Fruit fly (Drosophila melanogaster) whole organism, embryonic: Measurements from ENCODE around the gene Sec23.
A peak's percentile ranks its signal among the peaks of the same experiment; 100 is the strongest.

Source experiments
- Bdp1 ChIP-seq: fragments of 200-800 bp; sonication (Bioruptor generic); optimal IDR thresholded peaks from 3 replicates; lab custom pipeline; 2016; ENCODE audit warnings: missing biosample characterization, missing genetic modification characterization
- CG10431 ChIP-seq: fragments of 200-800 bp; sonication (Bioruptor generic); optimal IDR thresholded peaks from 3 replicates; lab custom pipeline; 2018; ENCODE audit warnings: missing biosample characterization, mild to moderate bottlenecking, missing genetic modification characterization
- CG10462 ChIP-seq: fragments of 200-800 bp; sonication (Bioruptor generic); optimal IDR thresholded peaks from 2 replicates; lab custom pipeline; 2016; ENCODE audit warnings: missing biosample characterization, missing genetic modification characterization
- CG11695 ChIP-seq: fragments of 200-800 bp; sonication (Bioruptor generic); IDR thresholded peaks from 3 replicates; pipeline ENCODE4 v1.3.6; 2022; ENCODE audit warnings: missing biosample characterization, missing genetic modification characterization
- CG13624 ChIP-seq: fragments of 200-800 bp; sonication (Bioruptor generic); optimal IDR thresholded peaks from 2 replicates; lab custom pipeline; 2016; ENCODE audit warnings: missing biosample characterization, missing genetic modification characterization
- CG15479 ChIP-seq: fragments of 200-800 bp; sonication (Bioruptor generic); optimal IDR thresholded peaks from 3 replicates; lab custom pipeline; 2019; ENCODE audit warnings: missing biosample characterization, mild to moderate bottlenecking, missing genetic modification characterization, moderate library complexity
- CG1602 ChIP-seq: fragments of 200-800 bp; sonication (Bioruptor generic); optimal IDR thresholded peaks from 3 replicates; lab custom pipeline; 2016; ENCODE audit warnings: missing biosample characterization, missing genetic modification characterization
- CG17385 ChIP-seq: fragments of 200-800 bp; sonication (Bioruptor generic); optimal IDR thresholded peaks from 3 replicates; lab custom pipeline; 2018; ENCODE audit warnings: missing biosample characterization, mild to moderate bottlenecking, missing genetic modification characterization
- CG18011 ChIP-seq: fragments of 200-800 bp; sonication (Bioruptor generic); optimal IDR thresholded peaks from 2 replicates; lab custom pipeline; 2017; ENCODE audit warnings: missing biosample characterization, missing genetic modification characterization, mild to moderate bottlenecking, moderate library complexity, missing genotype
- CG1832 ChIP-seq: fragments of 200-800 bp; sonication (Bioruptor generic); optimal IDR thresholded peaks from 2 replicates; lab custom pipeline; 2017; ENCODE audit warnings: missing biosample characterization, mild to moderate bottlenecking, missing genetic modification characterization, inconsistent platforms
- CG32532 ChIP-seq: fragments of 200-800 bp; sonication (Bioruptor generic); IDR thresholded peaks from 2 replicates; pipeline ENCODE4 v1.3.6; 2022; ENCODE audit warnings: missing biosample characterization, missing genetic modification characterization
- CG34422 ChIP-seq: fragments of 200-800 bp; sonication (Bioruptor generic); IDR thresholded peaks from 3 replicates; pipeline ENCODE4 v1.3.6; 2022; ENCODE audit warnings: missing biosample characterization, missing genetic modification characterization
- CG6175 ChIP-seq: fragments of 200-800 bp; sonication (Bioruptor generic); IDR thresholded peaks from 3 replicates; pipeline ENCODE4 v1.3.6; 2022; ENCODE audit warnings: missing biosample characterization, missing genetic modification characterization
- CG6254 ChIP-seq: fragments of 200-800 bp; sonication (Bioruptor generic); optimal IDR thresholded peaks from 3 replicates; lab custom pipeline; 2017; ENCODE audit warnings: mild to moderate bottlenecking, missing biosample characterization, missing genetic modification reagents, missing genetic modification characterization
- CG6854 ChIP-seq: fragments of 200-800 bp; sonication (Bioruptor generic); optimal IDR thresholded peaks from 3 replicates; lab custom pipeline; 2017; ENCODE audit warnings: missing biosample characterization, mild to moderate bottlenecking, missing genetic modification characterization
- CG7556 ChIP-seq: fragments of 200-800 bp; sonication (Bioruptor generic); optimal IDR thresholded peaks from 2 replicates; lab custom pipeline; 2017; ENCODE audit warnings: missing biosample characterization, mild to moderate bottlenecking, missing genetic modification characterization
- CG7928 ChIP-seq: fragments of 200-800 bp; sonication (Bioruptor generic); optimal IDR thresholded peaks from 2 replicates; lab custom pipeline; 2017; ENCODE audit warnings: missing biosample characterization, mild to moderate bottlenecking, missing genetic modification characterization
- CG9437 ChIP-seq: fragments of 200-800 bp; sonication (Bioruptor generic); optimal IDR thresholded peaks from 2 replicates; lab custom pipeline; 2018; ENCODE audit warnings: missing biosample characterization, mild to moderate bottlenecking, missing genetic modification characterization
- CG9727 ChIP-seq: fragments of 200-800 bp; sonication (Bioruptor generic); optimal IDR thresholded peaks from 3 replicates; lab custom pipeline; 2017; ENCODE audit warnings: missing biosample characterization, mild to moderate bottlenecking, missing genetic modification characterization
- Chrac-16 ChIP-seq: fragments of 200-800 bp; sonication (Bioruptor generic); optimal IDR thresholded peaks from 3 replicates; lab custom pipeline; 2016; ENCODE audit warnings: missing biosample characterization, missing genetic modification characterization
- CoRest ChIP-seq: fragments of 200-800 bp; sonication (Bioruptor generic); optimal IDR thresholded peaks from 3 replicates; lab custom pipeline; 2018; ENCODE audit warnings: missing biosample characterization, mild to moderate bottlenecking, missing genetic modification characterization, moderate library complexity
- Deaf1 ChIP-seq: fragments of 200-800 bp; optimal IDR thresholded peaks from 3 replicates; lab custom pipeline; 2019; ENCODE audit warnings: missing biosample characterization, mild to moderate bottlenecking, missing genetic modification characterization, moderate library complexity
- Dip3 ChIP-seq: fragments of 200-800 bp; sonication (Bioruptor generic); optimal IDR thresholded peaks from 3 replicates; lab custom pipeline; 2016; ENCODE audit warnings: missing biosample characterization, missing genetic modification characterization
- Ets97D ChIP-seq: fragments of 200-800 bp; sonication (Bioruptor generic); optimal IDR thresholded peaks from 3 replicates; lab custom pipeline; 2016; ENCODE audit warnings: missing biosample characterization, missing genetic modification characterization
- Fer1 ChIP-seq: fragments of 200-800 bp; sonication (Bioruptor generic); optimal IDR thresholded peaks from 2 replicates; lab custom pipeline; 2017; ENCODE audit warnings: missing biosample characterization, mild to moderate bottlenecking, missing genetic modification characterization
- HHEX ChIP-seq: fragments of 200-800 bp; sonication (Bioruptor generic); optimal IDR thresholded peaks from 3 replicates; lab custom pipeline; 2017; ENCODE audit warnings: missing biosample characterization, mild to moderate bottlenecking, missing genetic modification characterization, missing genetic modification reagents
- HLH3B ChIP-seq: fragments of 200-800 bp; sonication (Bioruptor generic); IDR thresholded peaks from 2 replicates; pipeline ENCODE4 v1.3.6; 2022; ENCODE audit warnings: missing biosample characterization, missing genetic modification characterization
- Hr78 ChIP-seq, 2 experiments: fragments of 200-800 bp in 1 of 2; fragments of >200 bp in 1 of 2; sonication (Bioruptor generic) in 1 of 2; optimal IDR thresholded peaks; 2 replicates each; lab custom pipeline; 2017 to 2019; ENCODE audit warnings: missing biosample characterization in 2 of 2, missing genetic modification characterization in 2 of 2, mild to moderate bottlenecking in 1 of 2, moderate library complexity in 1 of 2
- Lhr ChIP-seq: fragments of 200-800 bp; sonication (Bioruptor generic); optimal IDR thresholded peaks from 3 replicates; lab custom pipeline; 2017; ENCODE audit warnings: mild to moderate bottlenecking, missing biosample characterization, missing genetic modification reagents, missing genetic modification characterization
- MESR4 ChIP-seq: fragments of 200-800 bp; sonication (Bioruptor generic); optimal IDR thresholded peaks from 2 replicates; lab custom pipeline; 2018; ENCODE audit warnings: missing biosample characterization, mild to moderate bottlenecking, missing genetic modification characterization, moderate library complexity
- Med ChIP-seq: fragments of 200-800 bp; sonication (Bioruptor generic); peaks from one replicate; lab custom pipeline; 2016; ENCODE audit warnings: missing biosample characterization, missing genetic modification characterization, mild to moderate bottlenecking, inconsistent platforms, moderate library complexity
- Myb ChIP-seq: fragments of 200-800 bp; sonication (Bioruptor generic); optimal IDR thresholded peaks from 2 replicates; lab custom pipeline; 2016; ENCODE audit warnings: missing biosample characterization, missing genetic modification characterization
- Trl ChIP-seq, 3 experiments: fragments of >200 bp in 2 of 3; fragments of 200-800 bp in 1 of 3; sonication (Bioruptor generic) in 1 of 3; optimal IDR thresholded peaks; 2 replicates in 1 of 3; 3 replicates in 2 of 3; lab custom pipeline; 2016 to 2017; ENCODE audit warnings: missing biosample characterization in 1 of 3, missing genetic modification characterization in 1 of 3
- cg ChIP-seq: fragments of 200-800 bp; sonication (Bioruptor generic); optimal IDR thresholded peaks from 3 replicates; lab custom pipeline; 2019; ENCODE audit warnings: missing biosample characterization, mild to moderate bottlenecking, missing genetic modification characterization, moderate library complexity
- crp ChIP-seq, 2 experiments: fragments of 200-800 bp; sonication (Bioruptor generic); optimal IDR thresholded peaks; 2 replicates in 1 of 2; 3 replicates in 1 of 2; lab custom pipeline; 2017; ENCODE audit warnings: missing biosample characterization in 2 of 2, missing genetic modification characterization in 2 of 2, mild to moderate bottlenecking in 1 of 2, moderate library complexity in 1 of 2
- cwo ChIP-seq: fragments of 200-800 bp; sonication (Bioruptor generic); optimal IDR thresholded peaks from 3 replicates; lab custom pipeline; 2017; ENCODE audit warnings: missing biosample characterization, missing genetic modification characterization, mild to moderate bottlenecking, moderate library complexity, missing genetic modification reagents
- dmrt99B ChIP-seq: fragments of 200-800 bp; sonication (Bioruptor generic); optimal IDR thresholded peaks from 2 replicates; lab custom pipeline; 2018; ENCODE audit warnings: missing biosample characterization, mild to moderate bottlenecking, missing genetic modification characterization, moderate library complexity
- en ChIP-seq: fragments of 200-800 bp; sonication (Bioruptor generic); optimal IDR thresholded peaks from 2 replicates; lab custom pipeline; 2016; ENCODE audit warnings: missing biosample characterization, missing genetic modification characterization
- fd102C ChIP-seq: fragments of 200-800 bp; sonication (Bioruptor generic); optimal IDR thresholded peaks from 2 replicates; lab custom pipeline; 2018; ENCODE audit warnings: missing biosample characterization, mild to moderate bottlenecking, missing genetic modification characterization, moderate library complexity
- gt ChIP-seq: fragments of 200-800 bp; sonication (Bioruptor generic); IDR thresholded peaks from 2 replicates; pipeline ENCODE4 v1.3.6; 2022; ENCODE audit warnings: missing biosample characterization, missing genetic modification characterization
- insv ChIP-seq, 2 experiments: fragments of 200-800 bp; sonication (Bioruptor generic); optimal IDR thresholded peaks; 3 replicates each; lab custom pipeline; 2016 to 2018; ENCODE audit warnings: missing biosample characterization in 2 of 2, missing genetic modification characterization in 2 of 2
- lab ChIP-seq: fragments of 200-800 bp; sonication (Bioruptor generic); optimal IDR thresholded peaks from 3 replicates; lab custom pipeline; 2017; ENCODE audit warnings: missing biosample characterization, missing genetic modification characterization, mild to moderate bottlenecking, moderate library complexity, missing genetic modification reagents
- odd ChIP-seq: fragments of 200-800 bp; sonication (Bioruptor generic); optimal IDR thresholded peaks from 2 replicates; lab custom pipeline; 2017; ENCODE audit warnings: missing biosample characterization, mild to moderate bottlenecking, missing genetic modification characterization
- pho ChIP-seq: fragments of 200-800 bp; sonication (Bioruptor generic); optimal IDR thresholded peaks from 2 replicates; lab custom pipeline; 2016; ENCODE audit warnings: missing biosample characterization, missing genetic modification characterization
- rib ChIP-seq: fragments of 200-800 bp; sonication (Bioruptor generic); IDR thresholded peaks from 2 replicates; pipeline ENCODE4 v1.3.6; 2022; ENCODE audit warnings: missing biosample characterization, missing genetic modification characterization
- tin ChIP-seq: fragments of 200-800 bp; sonication (Bioruptor generic); optimal IDR thresholded peaks from 3 replicates; lab custom pipeline; 2016; ENCODE audit warnings: missing biosample characterization, missing genetic modification characterization
- vvl ChIP-seq: fragments of 200-800 bp; sonication (Bioruptor generic); IDR thresholded peaks from 2 replicates; pipeline ENCODE4 v1.3.6; 2022; ENCODE audit warnings: missing biosample characterization, missing genetic modification characterization
- zfh1 ChIP-seq: fragments of 200-800 bp; sonication (Bioruptor generic); IDR thresholded peaks from 3 replicates; pipeline ENCODE4 v1.3.6; 2022; ENCODE audit warnings: missing biosample characterization, missing genetic modification characterization

The Sec23 gene

DNA sequence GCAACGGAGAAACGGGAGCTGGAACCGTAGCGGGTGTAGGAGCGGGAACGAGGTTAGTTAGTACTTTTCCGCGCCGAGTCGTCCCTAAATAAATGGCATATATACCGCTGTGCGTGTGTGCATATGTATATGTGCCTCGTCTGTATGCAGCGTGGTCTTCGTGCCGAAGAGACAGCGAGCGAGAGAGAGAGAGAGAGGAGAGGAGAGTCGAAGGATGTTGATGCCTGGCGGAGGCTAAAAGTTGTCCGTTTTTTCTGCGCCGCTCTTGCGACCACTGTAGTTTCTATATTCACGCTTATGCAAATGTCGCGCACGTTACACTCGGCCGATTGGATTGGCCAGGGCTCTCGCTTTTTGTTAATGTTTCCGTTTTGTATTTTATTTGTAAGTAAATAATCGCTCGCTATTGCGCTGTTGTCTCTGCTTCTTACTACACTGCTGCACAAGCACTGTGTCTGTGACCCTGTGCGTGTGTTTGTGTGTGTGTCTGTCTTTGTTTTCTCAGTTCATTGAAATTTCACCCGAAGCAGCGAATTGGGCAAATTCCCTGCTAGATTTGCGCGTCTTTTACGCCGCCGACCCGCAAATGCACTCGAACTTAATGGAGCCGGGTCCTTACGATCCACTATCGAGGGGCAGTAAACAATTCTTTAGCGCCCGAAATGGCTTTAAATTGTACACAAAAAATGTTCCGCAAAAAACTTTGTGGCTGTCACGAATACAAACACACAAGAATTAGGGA lies 36.3 kb upstream of the Sec23 start, which contains the start of gene Rga:
Rga (minus strand) TSS at position 741 of the 742 bp plus-strand sequence.
- TF ChIP-seq Med (GFP tag; lab: Kevin White, UChicago), result peak; percentile 30
- peak; percentile 6 for TF ChIP-seq CG6854 (GFP tag; lab: Kevin White, UChicago)
- peak; percentile 94 for TF ChIP-seq cg (GFP tag; lab: Kevin White, UChicago)
- TF ChIP-seq rib (GFP tag; lab: Robert Waterston, UW), result no peak
- peak; percentile 17 for TF ChIP-seq odd (GFP tag; lab: Kevin White, UChicago)
- TF ChIP-seq CG7928 (GFP tag; lab: Kevin White, UChicago), result no peak
- peak; percentile 5 for TF ChIP-seq CG7556 (GFP tag; lab: Kevin White, UChicago)
- peak; percentile 6; the same call in 1 of the 3 replicates for TF ChIP-seq CG34422 (GFP tag; lab: Robert Waterston, UW)
- peak; percentile 21 for TF ChIP-seq CG13624 (GFP tag; lab: Kevin White, UChicago)
- 0 out of 2 replicates have a peak, but pooled peaks have one; percentile 16 for TF ChIP-seq CG32532 (GFP tag; lab: Robert Waterston, UW)
- TF ChIP-seq Hr78 (GFP tag; optimal IDR thresholded peaks at IDR 0.05; lab: Kevin White, UChicago), result peak in 1 of 2 experiments; percentile 63
- peak; percentile 91 for TF ChIP-seq MESR4 (GFP tag; lab: Kevin White, UChicago)
- TF ChIP-seq CG1832 (GFP tag; lab: Kevin White, UChicago), result peak; percentile 56
- TF ChIP-seq Trl (optimal IDR thresholded peaks at IDR 0.05; lab: Kevin White, UChicago), result peak; percentile 78 to 81
- no peak for TF ChIP-seq Trl (GFP tag; optimal IDR thresholded peaks at IDR 0.05; lab: Kevin White, UChicago)
- no peak for TF ChIP-seq Bdp1 (GFP tag; lab: Kevin White, UChicago)
- TF ChIP-seq CG11695 (GFP tag; lab: Robert Waterston, UW), result peak; percentile 79
- TF ChIP-seq CG15479 (GFP tag; lab: Kevin White, UChicago), result peak; percentile 99
- peak in 1 of 2 experiments; percentile 36 for TF ChIP-seq insv (GFP tag; optimal IDR thresholded peaks at IDR 0.05; lab: Kevin White, UChicago)
- TF ChIP-seq CG10431 (GFP tag; lab: Kevin White, UChicago), result peak; percentile 10
- no peak for TF ChIP-seq zfh1 (GFP tag; lab: Robert Waterston, UW)
- TF ChIP-seq gt, result no peak
- TF ChIP-seq CG9437 (GFP tag; lab: Kevin White, UChicago), result peak; percentile 32
- TF ChIP-seq CG6175 (GFP tag; lab: Robert Waterston, UW), result no peak
- TF ChIP-seq CG9727 (GFP tag; lab: Kevin White, UChicago), result peak; percentile 42
- TF ChIP-seq Fer1, result peak; percentile 20
- TF ChIP-seq CG17385 (GFP tag; lab: Kevin White, UChicago), result peak; percentile 95
- peak; percentile 83 for TF ChIP-seq Deaf1
- peak; percentile 5 for TF ChIP-seq pho (GFP tag; lab: Kevin White, UChicago)
- TF ChIP-seq, all 482 proteins: peak for 22

DNA sequence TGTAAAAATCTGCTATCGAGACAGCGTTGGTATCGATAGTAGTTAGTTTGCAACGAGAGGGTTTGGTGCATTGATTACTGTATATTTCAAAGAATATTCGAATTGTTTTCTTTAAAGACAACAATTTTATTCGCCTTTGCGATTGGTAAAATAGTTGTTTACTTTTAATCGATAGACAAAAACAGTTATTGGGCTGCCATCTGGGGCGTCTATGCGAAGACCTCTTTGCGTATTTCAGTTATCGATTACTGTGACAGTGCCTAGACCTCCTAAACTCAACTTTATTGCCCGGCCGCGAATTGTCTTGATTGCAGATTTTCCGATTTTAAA lies 35.8 kb upstream of the Sec23 start, which contains the start of gene Atu:
Atu (plus strand) TSS at position 245 of the 330 bp plus-strand sequence.
- TF ChIP-seq CG6254 (GFP tag; lab: Kevin White, UChicago), result no peak
- no peak for TF ChIP-seq CG10462 (GFP tag; lab: Kevin White, UChicago)
- peak; percentile 2 for TF ChIP-seq Dip3
- no peak for TF ChIP-seq HLH3B (GFP tag; lab: Robert Waterston, UW)
- no peak for TF ChIP-seq CG18011
- TF ChIP-seq cwo (GFP tag; lab: Kevin White, UChicago), result no peak
- no peak for TF ChIP-seq fd102C (GFP tag; lab: Kevin White, UChicago)
- TF ChIP-seq vvl (GFP tag; lab: Robert Waterston, UW), result no peak
- TF ChIP-seq dmrt99B (tag; lab: Kevin White, UChicago), result no peak
- TF ChIP-seq Chrac-16 (GFP tag; lab: Kevin White, UChicago), result peak; percentile 28
- no peak for TF ChIP-seq lab
- TF ChIP-seq Myb (GFP tag; lab: Kevin White, UChicago), result peak; percentile 63
- no peak for TF ChIP-seq en
- peak; percentile 28 for TF ChIP-seq tin
- no peak for TF ChIP-seq CG6175 (GFP tag; lab: Robert Waterston, UW)
- peak; percentile 53 for TF ChIP-seq CoRest (tag; lab: Kevin White, UChicago)
- TF ChIP-seq Ets97D (GFP tag; lab: Kevin White, UChicago), result peak; percentile 66
- peak; percentile 11 for TF ChIP-seq Lhr
- TF ChIP-seq crp (GFP tag; optimal IDR thresholded peaks at IDR 0.05; lab: Kevin White, UChicago), result peak in 1 of 2 experiments; percentile 42
- no peak for TF ChIP-seq HHEX (GFP tag; lab: Kevin White, UChicago)
- no peak for TF ChIP-seq CG1602 (GFP tag; lab: Kevin White, UChicago)
